Worm (Caenorhabditis elegans): ENCODE results near the gene C33A11.2.

C33A11.2 gene

DNA sequence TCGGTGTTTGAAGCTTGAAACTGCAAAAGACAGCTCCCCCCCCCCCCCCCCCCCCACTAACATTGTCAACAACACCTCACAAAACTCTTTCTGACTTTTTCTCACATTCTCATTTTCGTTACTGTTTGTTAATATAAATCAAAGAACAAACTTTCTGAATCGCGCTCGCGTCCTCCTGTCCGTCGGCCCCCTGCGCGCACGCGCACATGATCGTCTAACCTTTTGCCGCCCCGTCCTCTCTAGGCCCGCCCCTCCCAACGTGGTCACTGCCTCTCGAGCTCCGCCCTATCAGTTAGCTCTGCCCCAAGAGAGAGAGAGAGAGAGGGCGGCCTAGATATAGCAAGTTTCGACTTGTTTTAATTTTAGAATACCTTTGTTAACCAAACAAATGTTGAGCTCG lies 25.0 kb upstream of the C33A11.2 start:
- TF ChIP-seq M03D4.4 (tag; optimal IDR thresholded peaks at IDR 0.05) (no peak), ceh-83 (GFP tag; optimal IDR thresholded peaks at IDR 0.05) (peak; percentile 40), sptf-1 (tag; optimal IDR thresholded peaks at IDR 0.05) (peak; percentile 34)

DNA sequence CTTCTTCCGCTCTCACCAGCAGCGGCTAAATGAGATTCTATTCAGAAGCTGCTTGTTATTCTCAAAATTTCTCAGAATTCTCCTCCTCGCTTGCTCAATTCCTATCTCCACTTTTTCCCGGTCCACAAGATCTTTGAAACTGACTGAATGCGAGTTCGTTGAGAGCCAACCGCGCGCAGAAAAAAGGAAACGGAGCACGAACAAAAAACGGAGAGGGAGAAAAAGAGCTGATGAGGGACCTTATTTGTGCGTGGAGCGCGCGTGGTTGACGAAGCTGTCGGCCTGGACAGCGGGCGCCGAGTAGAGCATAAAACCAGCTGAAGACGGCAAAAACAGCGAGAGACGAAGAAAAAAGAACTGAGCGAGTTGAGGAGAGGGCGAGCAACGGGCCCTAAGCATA lies 23.7 kb upstream of the C33A11.2 start:
- TF ChIP-seq M03D4.4 (tag; optimal IDR thresholded peaks at IDR 0.05) (no peak), blmp-1 (tag; optimal IDR thresholded peaks at IDR 0.05) (no peak), ceh-43 (GFP tag; optimal IDR thresholded peaks at IDR 0.05) (no peak), lin-32 (GFP tag; optimal IDR thresholded peaks at IDR 0.05) (no peak), elt-3 (tag; optimal IDR thresholded peaks at IDR 0.05) (no peak), bed-3 (GFP tag; optimal IDR thresholded peaks at IDR 0.05) (no peak), ces-1 (GFP tag; optimal IDR thresholded peaks at IDR 0.05) (no peak), ztf-11 (tag; optimal IDR thresholded peaks at IDR 0.05) (no peak), lsy-2 (tag; optimal IDR thresholded peaks at IDR 0.05) (no peak), sem-2 (GFP tag; optimal IDR thresholded peaks at IDR 0.05) (no peak), flh-1 (GFP tag; optimal IDR thresholded peaks at IDR 0.05) (no peak), nhr-237 (tag; optimal IDR thresholded peaks at IDR 0.05) (no peak)

DNA sequence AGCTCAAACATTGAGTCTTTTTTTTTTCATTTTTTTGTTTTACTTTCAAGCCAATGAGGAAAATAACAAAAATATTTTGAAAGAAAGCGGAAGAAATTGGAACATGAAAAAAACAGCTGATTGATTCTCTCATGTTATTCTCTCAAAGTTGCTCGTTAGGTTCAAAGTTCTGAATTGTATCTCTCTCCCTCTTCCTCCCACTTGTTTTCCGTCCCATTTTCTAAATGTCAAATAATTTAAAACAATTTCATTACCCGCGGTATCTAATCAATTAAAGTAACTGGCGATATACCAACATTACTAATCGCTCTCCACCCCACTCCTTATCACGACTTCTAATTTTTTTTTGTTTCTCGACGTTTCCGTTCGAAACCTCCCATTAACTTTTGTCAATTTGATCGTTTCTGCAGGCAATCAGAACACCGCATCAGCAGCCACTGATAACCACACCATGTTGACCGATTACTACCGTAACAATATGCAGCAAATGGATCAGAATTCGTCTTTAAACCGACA lies 23.0 kb upstream of the C33A11.2 start:
- TF ChIP-seq M03D4.4 (tag; optimal IDR thresholded peaks at IDR 0.05) (no peak), zip-8 (tag; optimal IDR thresholded peaks at IDR 0.05) (no peak), elt-1 (tag; optimal IDR thresholded peaks at IDR 0.05; ENCODE audit: borderline replicate concordance, insufficient read depth) (no peak)

- TF ChIP-seq elt-3 (tag; optimal IDR thresholded peaks at IDR 0.05) (no peak), ces-1 (GFP tag; optimal IDR thresholded peaks at IDR 0.05) (peak; percentile 67)
Measured at ce11 chrX:15343971-15344370, 21.8 kb upstream of the C33A11.2 start.

DNA sequence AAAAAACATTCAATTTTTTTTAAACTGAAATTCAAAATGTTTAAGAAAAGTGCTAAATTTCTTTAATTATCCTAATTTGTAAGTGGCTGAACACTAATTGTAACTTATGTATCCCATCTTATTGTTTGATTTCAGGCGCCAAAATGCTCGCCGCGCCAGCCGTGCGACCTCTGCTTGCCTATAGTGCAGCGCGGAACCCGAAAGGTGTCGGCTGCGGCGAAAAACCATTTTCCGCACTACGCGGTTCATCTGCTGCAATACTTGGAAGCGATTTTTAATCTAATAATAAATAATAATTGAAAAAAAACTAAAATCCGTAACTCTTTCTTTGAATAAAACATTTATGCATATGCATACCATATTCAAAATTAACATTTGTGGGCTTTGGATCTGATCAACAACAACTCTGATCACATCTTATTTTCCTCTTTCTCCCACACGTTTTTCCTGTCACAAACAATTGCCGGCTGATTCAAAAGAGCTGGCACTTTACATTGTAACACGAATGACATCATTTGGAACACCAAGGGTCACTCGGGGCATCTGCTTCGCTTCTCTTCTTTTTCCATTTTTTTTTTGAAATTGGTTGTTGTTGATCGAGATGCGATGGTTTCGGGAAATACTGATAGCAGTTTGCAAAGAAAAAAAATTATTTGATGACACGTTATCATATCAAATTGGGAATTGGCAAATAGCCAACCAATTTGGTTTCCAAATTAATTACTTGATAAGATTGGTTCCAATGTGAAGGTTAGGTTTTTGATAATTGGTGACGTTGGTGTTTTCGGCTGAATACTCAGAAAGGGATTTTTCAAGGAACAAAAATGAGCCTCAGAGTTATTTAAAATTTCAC lies 20.2 kb upstream of the C33A11.2 start:
- TF ChIP-seq mab-5 (tag; optimal IDR thresholded peaks at IDR 0.05) = no peak
- TF ChIP-seq hlh-1 (tag; optimal IDR thresholded peaks at IDR 0.05) = peak; percentile 89
- TF ChIP-seq unc-62 (GFP tag; optimal IDR thresholded peaks at IDR 0.05) = peak; percentile 64
- TF ChIP-seq blmp-1 (tag; optimal IDR thresholded peaks at IDR 0.05) = no peak
- no peak for TF ChIP-seq nhr-2 (tag; optimal IDR thresholded peaks at IDR 0.05)
- no peak for TF ChIP-seq cnd-1 (tag; optimal IDR thresholded peaks at IDR 0.05)

ce11 chrX:15347680-15348079 lies 18.1 kb upstream of the C33A11.2 start:
- TF ChIP-seq pha-4 (tag; optimal IDR thresholded peaks at IDR 0.05) (peak; percentile 58), cnd-1 (tag; optimal IDR thresholded peaks at IDR 0.05) (peak; percentile 90), blmp-1 (tag; optimal IDR thresholded peaks at IDR 0.05) (no peak), unc-39 (tag; optimal IDR thresholded peaks at IDR 0.05) (no peak), unc-62 (GFP tag; optimal IDR thresholded peaks at IDR 0.05) (peak; percentile 96), ceh-83 (GFP tag; optimal IDR thresholded peaks at IDR 0.05) (peak; percentile 47), ztf-11 (tag; optimal IDR thresholded peaks at IDR 0.05) (peak; percentile 78), tbx-8 (GFP tag; optimal IDR thresholded peaks at IDR 0.05) (no peak), elt-3 (tag; optimal IDR thresholded peaks at IDR 0.05) (no peak), elt-1 (tag; optimal IDR thresholded peaks at IDR 0.05; ENCODE audit: borderline replicate concordance, insufficient read depth) (no peak), sem-2 (GFP tag; optimal IDR thresholded peaks at IDR 0.05) (no peak), nhr-237 (tag; optimal IDR thresholded peaks at IDR 0.05) (no peak), lin-32 (GFP tag; optimal IDR thresholded peaks at IDR 0.05) (peak; percentile 42), mep-1 (tag; optimal IDR thresholded peaks at IDR 0.05) (peak; percentile 86), snpc-4 (tag; optimal IDR thresholded peaks at IDR 0.05) (no peak), unc-120 (tag; optimal IDR thresholded peaks at IDR 0.05; ENCODE audit: poor library complexity, severe bottlenecking) (peak; percentile 1), ceh-39 (tag; optimal IDR thresholded peaks at IDR 0.05) (no peak), ces-1 (GFP tag; optimal IDR thresholded peaks at IDR 0.05) (peak; percentile 72), ham-2 (GFP tag; optimal IDR thresholded peaks at IDR 0.05) (peak; percentile 75), nhr-76 (tag; optimal IDR thresholded peaks at IDR 0.05) (no peak), nhr-28 (tag; optimal IDR thresholded peaks at IDR 0.05) (no peak), lin-13 (tag; optimal IDR thresholded peaks at IDR 0.05) (peak; percentile 82), nhr-12 (tag; optimal IDR thresholded peaks at IDR 0.05) (no peak), nhr-2 (tag; optimal IDR thresholded peaks at IDR 0.05) (peak; percentile 78), mab-5 (tag; optimal IDR thresholded peaks at IDR 0.05) (no peak), flh-1 (GFP tag; optimal IDR thresholded peaks at IDR 0.05) (no peak), bed-3 (GFP tag; optimal IDR thresholded peaks at IDR 0.05) (peak; percentile 19), M03D4.4 (tag; optimal IDR thresholded peaks at IDR 0.05) (peak; percentile 2), hlh-1 (tag; optimal IDR thresholded peaks at IDR 0.05) (peak; percentile 43), mls-2 (tag; optimal IDR thresholded peaks at IDR 0.05) (peak; percentile 95), ceh-43 (GFP tag; optimal IDR thresholded peaks at IDR 0.05) (peak; percentile 79), drap-1 (GFP tag; optimal IDR thresholded peaks at IDR 0.05) (peak; percentile 35), zip-8 (tag; optimal IDR thresholded peaks at IDR 0.05) (peak; percentile 79), sptf-1 (tag; optimal IDR thresholded peaks at IDR 0.05) (peak; percentile 82), lsy-2 (tag; optimal IDR thresholded peaks at IDR 0.05) (no peak)
